Worm (Caenorhabditis elegans) whole organism, L3 larva: ENCODE results near the gene Y4C6B.2.
A peak's percentile ranks its signal among the peaks of the same experiment; 100 is the strongest.

Source experiments
- R02D3.7 ChIP-seq: fragments of 150-350 bp; optimal IDR thresholded peaks from 2 replicates; lab custom pipeline; 2014; ENCODE audit warnings: missing biosample characterization, missing genetic modification characterization
- ZK546.5 ChIP-seq: sonication (generic microtip); optimal IDR thresholded peaks from 2 replicates; lab custom pipeline; 2017; ENCODE audit warnings: missing biosample characterization, missing genetic modification characterization
- aly-2 ChIP-seq: fragments of 150-350 bp; optimal IDR thresholded peaks from 2 replicates; lab custom pipeline; 2014; ENCODE audit warnings: missing biosample characterization, missing genetic modification characterization
- ama-1 ChIP-seq: fragments of 150-350 bp; optimal IDR thresholded peaks from 2 replicates; lab custom pipeline; 2018
- ceh-16 ChIP-seq: sonication (generic microtip); optimal IDR thresholded peaks from 2 replicates; lab custom pipeline; 2017; ENCODE audit warnings: missing biosample characterization, missing genetic modification characterization
- ceh-82 ChIP-seq: fragments of 150-350 bp; optimal IDR thresholded peaks from 2 replicates; lab custom pipeline; 2014; ENCODE audit warnings: missing biosample characterization, missing genetic modification characterization
- ceh-9 ChIP-seq: sonication (generic microtip); optimal IDR thresholded peaks from 2 replicates; lab custom pipeline; 2018; ENCODE audit warnings: missing biosample characterization, missing genetic modification characterization
- daf-12 ChIP-seq: fragments of 150-350 bp; optimal IDR thresholded peaks from 2 replicates; lab custom pipeline; 2014; ENCODE audit warnings: missing biosample characterization, missing genetic modification reagents, missing genetic modification characterization
- egl-27 ChIP-seq: sonication (generic microtip); optimal IDR thresholded peaks from 4 replicates; lab custom pipeline; 2017; ENCODE audit warnings: missing biosample characterization, missing genetic modification reagents, missing genetic modification characterization
- elt-1 ChIP-seq: fragments of 150-350 bp; optimal IDR thresholded peaks from 2 replicates; lab custom pipeline; 2014; ENCODE audit warnings: missing biosample characterization, missing genetic modification characterization
- elt-2 ChIP-seq: sonication (generic microtip); optimal IDR thresholded peaks from 2 replicates; lab custom pipeline; 2016; ENCODE audit warnings: missing genetic modification reagents, mild to moderate bottlenecking, missing genetic modification characterization, missing compliant biosample characterization
- elt-3 ChIP-seq, 3 experiments: fragments of 150-350 bp in 1 of 3; sonication (generic microtip) in 2 of 3; optimal IDR thresholded peaks; 2 replicates in 2 of 3; 4 replicates in 1 of 3; lab custom pipeline; 2014 to 2017; ENCODE audit warnings: missing biosample characterization in 3 of 3, missing genetic modification characterization in 3 of 3
- eor-1 ChIP-seq, 2 experiments: fragments of 150-350 bp; optimal IDR thresholded peaks; 2 replicates each; lab custom pipeline; 2014 to 2018; ENCODE audit warnings: missing biosample characterization in 2 of 2, missing genetic modification characterization in 2 of 2
- fkh-10 ChIP-seq: sonication (generic microtip); optimal IDR thresholded peaks from 2 replicates; lab custom pipeline; 2017; ENCODE audit warnings: missing biosample characterization, missing genetic modification reagents, missing genetic modification characterization
- fkh-2 ChIP-seq: fragments of 150-350 bp; optimal IDR thresholded peaks from 2 replicates; lab custom pipeline; 2014; ENCODE audit warnings: missing biosample characterization, missing genetic modification reagents, missing genetic modification characterization
- fos-1 ChIP-seq: fragments of 150-350 bp; optimal IDR thresholded peaks from 2 replicates; lab custom pipeline; 2014; ENCODE audit warnings: missing biosample characterization, missing genetic modification characterization
- hmg-11 ChIP-seq: sonication (generic microtip); optimal IDR thresholded peaks from 2 replicates; lab custom pipeline; 2016; ENCODE audit warnings: missing genetic modification characterization, missing compliant biosample characterization
- jun-1 ChIP-seq: fragments of 150-350 bp; optimal IDR thresholded peaks from 2 replicates; lab custom pipeline; 2014; ENCODE audit warnings: missing biosample characterization, missing genetic modification reagents, missing genetic modification characterization
- lin-15B ChIP-seq: fragments of 150-350 bp; optimal IDR thresholded peaks from 2 replicates; lab custom pipeline; 2014; ENCODE audit warnings: missing biosample characterization, missing genetic modification characterization
- lin-39 ChIP-seq: fragments of 150-350 bp; optimal IDR thresholded peaks from 2 replicates; lab custom pipeline; 2018; ENCODE audit warnings: missing biosample characterization, missing genetic modification reagents, missing genetic modification characterization
- lsy-12 ChIP-seq: sonication (generic microtip); optimal IDR thresholded peaks from 2 replicates; lab custom pipeline; 2016; ENCODE audit warnings: mild to moderate bottlenecking, missing genetic modification characterization, missing compliant biosample characterization
- mdl-1 ChIP-seq: fragments of 150-350 bp; optimal IDR thresholded peaks from 2 replicates; lab custom pipeline; 2014; ENCODE audit warnings: missing biosample characterization, missing genetic modification characterization
- mml-1 ChIP-seq: fragments of 150-350 bp; sonication (generic microtip); optimal IDR thresholded peaks from 3 replicates; lab custom pipeline; 2014; ENCODE audit warnings: missing biosample characterization, missing genetic modification characterization
- nfya-1 ChIP-seq: sonication (generic microtip); optimal IDR thresholded peaks from 2 replicates; lab custom pipeline; 2017; ENCODE audit warnings: missing genetic modification characterization, mild to moderate bottlenecking, missing compliant biosample characterization, antibody characterized with exemption, moderate library complexity; ENCODE audit not compliant: insufficient read depth
- nhr-11 ChIP-seq: fragments of 150-350 bp; optimal IDR thresholded peaks from 2 replicates; lab custom pipeline; 2014; ENCODE audit warnings: missing biosample characterization, missing genetic modification characterization
- nhr-12 ChIP-seq: fragments of 150-350 bp; optimal IDR thresholded peaks from 2 replicates; lab custom pipeline; 2014; ENCODE audit warnings: missing biosample characterization, missing genetic modification characterization
- nhr-23 ChIP-seq: fragments of 150-350 bp; optimal IDR thresholded peaks from 2 replicates; lab custom pipeline; 2014; ENCODE audit warnings: missing biosample characterization, missing genetic modification reagents, missing genetic modification characterization
- nhr-237 ChIP-seq: fragments of 150-350 bp; optimal IDR thresholded peaks from 2 replicates; lab custom pipeline; 2014; ENCODE audit warnings: missing biosample characterization, missing genetic modification characterization
- nhr-25 ChIP-seq: sonication (generic microtip); optimal IDR thresholded peaks from 2 replicates; lab custom pipeline; 2017; ENCODE audit warnings: missing biosample characterization, missing genetic modification characterization
- nhr-28 ChIP-seq: fragments of 150-350 bp; optimal IDR thresholded peaks from 2 replicates; lab custom pipeline; 2014; ENCODE audit warnings: missing biosample characterization, missing genetic modification characterization
- nhr-43 ChIP-seq: sonication (generic microtip); optimal IDR thresholded peaks from 2 replicates; lab custom pipeline; 2016; ENCODE audit warnings: mild to moderate bottlenecking, missing genetic modification characterization, missing compliant biosample characterization; ENCODE audit not compliant: poor library complexity, severe bottlenecking
- nhr-76 ChIP-seq: fragments of 150-350 bp; sonication (generic microtip); optimal IDR thresholded peaks from 5 replicates; lab custom pipeline; 2014; ENCODE audit warnings: missing biosample characterization, missing genetic modification characterization
- nhr-77 ChIP-seq: fragments of 150-350 bp; optimal IDR thresholded peaks from 2 replicates; lab custom pipeline; 2014; ENCODE audit warnings: missing biosample characterization, missing genetic modification characterization
- pha-4 ChIP-seq: fragments of 150-350 bp; optimal IDR thresholded peaks from 2 replicates; lab custom pipeline; 2014; ENCODE audit warnings: missing biosample characterization, missing genetic modification reagents, missing genetic modification characterization
- pqm-1 ChIP-seq: fragments of 150-350 bp; optimal IDR thresholded peaks from 2 replicates; lab custom pipeline; 2017; ENCODE audit warnings: missing biosample characterization, missing genetic modification characterization, inconsistent platforms
- sea-2 ChIP-seq: fragments of 150-350 bp; sonication (generic microtip); optimal IDR thresholded peaks from 4 replicates; lab custom pipeline; 2014; ENCODE audit warnings: missing biosample characterization, missing genetic modification reagents, missing genetic modification characterization
- snpc-4 ChIP-seq: fragments of 150-350 bp; optimal IDR thresholded peaks from 2 replicates; lab custom pipeline; 2014; ENCODE audit warnings: missing biosample characterization, missing genetic modification characterization
- tbx-2 ChIP-seq: sonication (generic microtip); optimal IDR thresholded peaks from 2 replicates; lab custom pipeline; 2016; ENCODE audit warnings: mild to moderate bottlenecking, missing genetic modification characterization, missing compliant biosample characterization
- unc-39 ChIP-seq: sonication (generic microtip); optimal IDR thresholded peaks from 4 replicates; lab custom pipeline; 2017; ENCODE audit warnings: missing biosample characterization, missing genetic modification characterization
- unc-62 ChIP-seq: fragments of 150-350 bp; sonication (generic microtip); optimal IDR thresholded peaks from 4 replicates; lab custom pipeline; 2014; ENCODE audit warnings: missing biosample characterization, missing genetic modification reagents, missing genetic modification characterization
- zag-1 ChIP-seq: fragments of 150-350 bp; optimal IDR thresholded peaks from 2 replicates; lab custom pipeline; 2014; ENCODE audit warnings: missing biosample characterization, missing genetic modification characterization
- ztf-11 ChIP-seq: fragments of 150-350 bp; optimal IDR thresholded peaks from 2 replicates; lab custom pipeline; 2014; ENCODE audit warnings: missing biosample characterization, missing genetic modification characterization
- ztf-4 ChIP-seq: fragments of 150-350 bp; optimal IDR thresholded peaks from 2 replicates; lab custom pipeline; 2014; ENCODE audit warnings: missing biosample characterization, missing genetic modification characterization

Y4C6B.2 gene

DNA sequence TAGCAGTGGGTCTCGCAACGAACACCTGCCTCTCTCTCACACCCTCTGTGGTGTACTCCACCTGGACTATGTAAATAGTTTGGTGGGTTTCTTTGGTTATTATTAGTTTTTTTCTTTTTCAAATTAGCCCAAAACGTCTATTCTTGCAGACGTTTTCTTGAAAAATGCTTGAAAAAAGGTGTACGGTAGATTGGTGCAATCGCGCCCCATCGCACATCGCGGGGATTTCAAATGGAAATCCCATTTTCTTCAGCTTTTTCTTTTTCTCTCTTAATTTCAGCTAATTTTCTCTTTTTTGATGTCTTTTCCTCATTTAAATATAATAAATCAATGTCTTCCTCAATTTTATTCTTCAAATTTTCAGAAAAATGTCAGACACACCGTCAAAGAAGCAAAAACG, 14.8 kb downstream of the Y4C6B.2 start, which contains the start of gene Y4C6B.1:
Y4C6B.1 (plus strand) TSS at position 365 of the 400 bp plus-strand sequence.
- TF ChIP-seq nfya-1 (tag; lab: Kevin White, UChicago) = peak; percentile 22
- peak; percentile 30 for TF ChIP-seq lin-15B
- no peak for TF ChIP-seq nhr-23 (tag; lab: Kevin White, UChicago)
- TF ChIP-seq hmg-11 (tag; lab: Kevin White, UChicago) = no peak

DNA sequence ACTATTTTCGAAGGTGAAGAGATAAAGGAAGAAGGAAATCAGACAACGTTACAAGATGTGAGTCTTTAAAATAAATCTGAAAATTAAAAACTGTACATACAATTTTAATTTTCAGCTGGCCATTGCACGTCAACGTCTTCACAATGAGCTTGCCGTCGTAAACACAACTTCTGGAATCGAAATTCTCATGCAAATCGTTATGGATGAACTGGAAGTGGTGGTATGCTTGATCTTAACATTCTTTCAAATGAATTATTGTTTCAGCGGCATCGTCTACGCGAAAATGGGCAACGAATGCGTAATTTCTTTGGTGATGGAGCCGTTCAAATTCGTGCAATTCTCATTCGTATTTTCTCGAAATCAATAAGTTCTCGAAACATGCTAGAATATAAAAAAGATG, 15.2 kb downstream of the Y4C6B.2 start:
- TF ChIP-seq ztf-4 (no peak), unc-39 (tag; lab: Kevin White, UChicago) (no peak), daf-12 (tag; lab: Kevin White, UChicago) (no peak), ceh-9 (tag; lab: Kevin White, UChicago) (no peak), unc-62 (GFP tag; lab: Kevin White, UChicago) (no peak), nhr-23 (tag; lab: Kevin White, UChicago) (no peak), ztf-11 (tag; lab: Kevin White, UChicago) (no peak), nhr-237 (tag; lab: Kevin White, UChicago) (no peak), nhr-77 (tag; lab: Kevin White, UChicago) (no peak), mdl-1 (tag; lab: Kevin White, UChicago) (no peak), nhr-12 (tag; lab: Kevin White, UChicago) (no peak), R02D3.7 (no peak), egl-27 (tag; lab: Kevin White, UChicago) (no peak), nhr-43 (no peak), snpc-4 (no peak)

DNA sequence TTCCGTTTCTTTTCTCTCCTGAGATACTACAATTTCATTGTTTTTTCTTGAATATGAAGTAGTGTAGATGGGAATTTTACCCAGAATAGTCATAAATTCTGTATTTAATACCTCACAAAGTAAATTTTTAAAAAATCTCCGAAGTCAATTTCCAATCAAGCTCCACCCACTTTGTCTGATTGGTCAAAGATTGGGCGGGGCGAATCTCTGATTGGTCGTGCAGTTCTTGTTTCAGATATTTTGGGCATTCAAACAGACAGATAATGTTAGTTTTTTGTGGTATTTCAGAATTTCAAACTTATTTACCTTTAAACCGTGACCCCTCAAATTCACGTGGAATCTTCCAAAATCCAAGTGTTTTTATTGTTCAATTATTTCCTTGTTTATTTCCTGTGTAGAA, 21.2 kb downstream of the Y4C6B.2 start, which contains the start of gene F41H10.5:
F41H10.5 (plus strand) TSS at position 375 of the 400 bp plus-strand sequence.
- TF ChIP-seq lin-15B = no peak
- TF ChIP-seq nfya-1 (tag; lab: Kevin White, UChicago) = peak; percentile 89
- no peak for TF ChIP-seq nhr-12 (tag; lab: Kevin White, UChicago)
- no peak for TF ChIP-seq lsy-12 (tag; lab: Kevin White, UChicago)
- TF ChIP-seq nhr-43 = no peak
- TF ChIP-seq hmg-11 (tag; lab: Kevin White, UChicago) = no peak
- TF ChIP-seq snpc-4 = no peak
- TF ChIP-seq fkh-10 (GFP tag; lab: Kevin White, UChicago) = no peak
- TF ChIP-seq jun-1 (tag; lab: Kevin White, UChicago) = no peak

DNA sequence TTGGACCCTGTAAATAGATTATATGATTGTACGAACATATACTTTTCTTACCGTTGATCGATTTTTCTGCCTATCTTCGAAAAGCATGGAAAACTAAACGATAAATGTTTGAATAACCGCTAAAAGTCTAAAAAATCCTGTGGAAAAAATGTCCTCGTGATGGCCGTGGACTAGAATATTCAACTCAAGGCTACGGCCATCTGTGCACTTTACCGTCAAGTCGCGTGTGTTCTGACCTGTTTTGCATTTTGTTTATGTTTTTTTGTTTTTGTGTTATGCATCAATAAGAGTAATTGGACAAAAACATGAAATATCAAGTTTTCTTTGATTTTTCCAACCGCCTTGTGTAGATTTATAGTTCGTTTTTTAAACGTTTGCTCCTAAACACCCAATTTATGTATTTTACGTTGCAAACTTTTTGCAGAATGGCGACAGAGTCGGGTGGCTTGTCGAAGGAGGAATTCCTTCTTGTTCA, 24.8 kb downstream of the Y4C6B.2 start, which contains the start of the genes hda-6 and F41H10.4:
hda-6 (minus strand) TSS at position 172 of the 475 bp plus-strand sequence.
F41H10.4 (plus strand) TSS at position 425 of the 475 bp plus-strand sequence.
- no peak for TF ChIP-seq aly-2 (tag; lab: Kevin White, UChicago)
- no peak for TF ChIP-seq nhr-12 (tag; lab: Kevin White, UChicago)
- no peak for TF ChIP-seq fos-1 (tag; lab: Kevin White, UChicago)
- no peak for TF ChIP-seq ztf-11 (tag; lab: Kevin White, UChicago)
- no peak for TF ChIP-seq nhr-77 (tag; lab: Kevin White, UChicago)
- TF ChIP-seq hmg-11 (tag; lab: Kevin White, UChicago) = no peak
- TF ChIP-seq mdl-1 (tag; lab: Kevin White, UChicago) = no peak
- no peak for TF ChIP-seq mml-1
- peak; percentile 92 for TF ChIP-seq snpc-4
- TF ChIP-seq nhr-76 (tag; lab: Kevin White, UChicago) = no peak
- TF ChIP-seq ceh-9 (tag; lab: Kevin White, UChicago) = no peak
- no peak for TF ChIP-seq egl-27 (tag; lab: Kevin White, UChicago)
- no peak for TF ChIP-seq lsy-12 (tag; lab: Kevin White, UChicago)
- peak; percentile 85 for TF ChIP-seq nhr-43
- TF ChIP-seq fkh-2 (tag; lab: Kevin White, UChicago) = no peak
- TF ChIP-seq sea-2 = no peak
- TF ChIP-seq eor-1 (tag; optimal IDR thresholded peaks at IDR 0.05; lab: Kevin White, UChicago) = no peak
- TF ChIP-seq ztf-4 = no peak
- TF ChIP-seq elt-3 (tag; optimal IDR thresholded peaks at IDR 0.05; lab: Kevin White, UChicago) = no peak
- TF ChIP-seq nhr-23 (tag; lab: Kevin White, UChicago) = peak; percentile 75
- no peak for TF ChIP-seq zag-1
- TF ChIP-seq elt-2 (tag; lab: Kevin White, UChicago) = peak; percentile 28
- no peak for TF ChIP-seq tbx-2 (tag; lab: Kevin White, UChicago)
- TF ChIP-seq ama-1 (lab: Kevin White, UChicago) = no peak
- peak; percentile 97 for TF ChIP-seq nhr-25 (tag; lab: Kevin White, UChicago)
- no peak for TF ChIP-seq fkh-10 (GFP tag; lab: Kevin White, UChicago)
- TF ChIP-seq nfya-1 (tag; lab: Kevin White, UChicago) = peak; percentile 75
- no peak for TF ChIP-seq daf-12 (tag; lab: Kevin White, UChicago)
- TF ChIP-seq ceh-16 (tag; lab: Kevin White, UChicago) = no peak
- peak; percentile 93 for TF ChIP-seq lin-15B
- no peak for TF ChIP-seq elt-1 (tag; lab: Kevin White, UChicago)
- TF ChIP-seq nhr-28 (tag; lab: Kevin White, UChicago) = no peak
- TF ChIP-seq ZK546.5 (tag; lab: Kevin White, UChicago) = no peak
- no peak for TF ChIP-seq nhr-11 (tag; lab: Kevin White, UChicago)
- TF ChIP-seq nhr-237 (tag; lab: Kevin White, UChicago) = no peak
- TF ChIP-seq pha-4 = peak; percentile 75
- TF ChIP-seq unc-62 (GFP tag; lab: Kevin White, UChicago) = no peak
- no peak for TF ChIP-seq pqm-1 (tag; lab: Kevin White, UChicago)
- no peak for TF ChIP-seq ceh-82 (tag; lab: Kevin White, UChicago)
- TF ChIP-seq lin-39 = peak; percentile 33
- TF ChIP-seq unc-39 (tag; lab: Kevin White, UChicago) = no peak
